Fruit fly (Drosophila melanogaster) whole organism, prepupa: Measurements from ENCODE around the gene Octbeta1R.

Experiments
- CG10631 ChIP-seq: fragments of 200-800 bp; sonication (Bioruptor generic); optimal IDR thresholded peaks from 2 replicates; lab custom pipeline; 2016; ENCODE audit warnings: missing biosample characterization, missing genetic modification characterization
- CG10669 ChIP-seq: fragments of 200-800 bp; sonication (Bioruptor generic); optimal IDR thresholded peaks from 3 replicates; lab custom pipeline; 2018; ENCODE audit warnings: missing biosample characterization, mild to moderate bottlenecking, missing genetic modification characterization, moderate library complexity
- CG11294 ChIP-seq: fragments of 200-800 bp; sonication (Bioruptor generic); IDR thresholded peaks from 2 replicates; pipeline ENCODE4 v1.3.6; 2022; ENCODE audit warnings: missing biosample characterization, missing genetic modification characterization
- CG11902 ChIP-seq: fragments of 200-800 bp; sonication (Bioruptor generic); optimal IDR thresholded peaks from 3 replicates; lab custom pipeline; 2016; ENCODE audit warnings: missing biosample characterization, missing genetic modification characterization
- CG15336 ChIP-seq: fragments of 200-800 bp; sonication (Bioruptor generic); IDR thresholded peaks from 2 replicates; pipeline ENCODE4 v1.3.6; 2022; ENCODE audit warnings: missing biosample characterization, missing genetic modification characterization
- CG16779 ChIP-seq: fragments of 200-800 bp; sonication (Bioruptor generic); optimal IDR thresholded peaks from 3 replicates; lab custom pipeline; 2017; ENCODE audit warnings: missing biosample characterization, mild to moderate bottlenecking, missing genetic modification characterization
- CG3032 ChIP-seq: fragments of 200-800 bp; optimal IDR thresholded peaks from 2 replicates; lab custom pipeline; 2019; ENCODE audit warnings: missing biosample characterization, mild to moderate bottlenecking, missing genetic modification characterization, moderate library complexity
- CG31627 ChIP-seq: fragments of 200-800 bp; sonication (Bioruptor generic); optimal IDR thresholded peaks from 3 replicates; lab custom pipeline; 2016; ENCODE audit warnings: missing biosample characterization, missing genetic modification characterization
- CG32006 ChIP-seq: fragments of 200-800 bp; sonication (Bioruptor generic); optimal IDR thresholded peaks from 3 replicates; lab custom pipeline; 2017; ENCODE audit warnings: missing biosample characterization, mild to moderate bottlenecking, missing genetic modification characterization
- CG3919 ChIP-seq: fragments of 200-800 bp; sonication (Bioruptor generic); optimal IDR thresholded peaks from 3 replicates; lab custom pipeline; 2016; ENCODE audit warnings: missing biosample characterization, missing genetic modification characterization
- CG4318 ChIP-seq: fragments of 200-800 bp; sonication (Bioruptor generic); optimal IDR thresholded peaks from 3 replicates; lab custom pipeline; 2017; ENCODE audit warnings: missing biosample characterization, mild to moderate bottlenecking, missing genetic modification characterization
- CG6276 ChIP-seq: fragments of 200-800 bp; sonication (Bioruptor generic); optimal IDR thresholded peaks from 2 replicates; lab custom pipeline; 2017; ENCODE audit warnings: missing biosample characterization, mild to moderate bottlenecking, missing genetic modification characterization
- CG6792 ChIP-seq: fragments of 200-800 bp; sonication (Bioruptor generic); optimal IDR thresholded peaks from 3 replicates; lab custom pipeline; 2016; ENCODE audit warnings: missing biosample characterization, missing genetic modification characterization
- CG6808 ChIP-seq: fragments of 200-800 bp; sonication (Bioruptor generic); optimal IDR thresholded peaks from 3 replicates; lab custom pipeline; 2017; ENCODE audit warnings: missing biosample characterization, missing genetic modification characterization, mild to moderate bottlenecking, moderate library complexity, missing genetic modification reagents
- CG6854 ChIP-seq: fragments of 200-800 bp; sonication (Bioruptor generic); optimal IDR thresholded peaks from 2 replicates; lab custom pipeline; 2017; ENCODE audit warnings: missing biosample characterization, mild to moderate bottlenecking, missing genetic modification characterization
- CG7368 ChIP-seq: fragments of 200-800 bp; sonication (Bioruptor generic); optimal IDR thresholded peaks from 3 replicates; lab custom pipeline; 2016; ENCODE audit warnings: missing biosample characterization, missing genetic modification characterization
- CG8119 ChIP-seq: fragments of 200-800 bp; sonication (Bioruptor generic); IDR thresholded peaks from 3 replicates; pipeline ENCODE4 v1.3.6; 2022; ENCODE audit warnings: missing biosample characterization, missing genetic modification characterization
- CG8319 ChIP-seq: fragments of 200-800 bp; sonication (Bioruptor generic); optimal IDR thresholded peaks from 3 replicates; lab custom pipeline; 2016; ENCODE audit warnings: missing biosample characterization, missing genetic modification characterization
- CG8632 ChIP-seq: fragments of 200-800 bp; sonication (Bioruptor generic); optimal IDR thresholded peaks from 3 replicates; lab custom pipeline; 2016; ENCODE audit warnings: missing biosample characterization, missing genetic modification characterization
- CG9139 ChIP-seq: fragments of 200-800 bp; sonication (Bioruptor generic); optimal IDR thresholded peaks from 3 replicates; lab custom pipeline; 2017; ENCODE audit warnings: missing biosample characterization, mild to moderate bottlenecking, missing genetic modification characterization
- Eip75B ChIP-seq: fragments of 200-800 bp; sonication (Bioruptor generic); optimal IDR thresholded peaks from 3 replicates; lab custom pipeline; 2016; ENCODE audit warnings: missing biosample characterization, missing genetic modification characterization
- Eip78C ChIP-seq: fragments of 200-800 bp; sonication (Bioruptor generic); peaks from one replicate; lab custom pipeline; 2016; ENCODE audit warnings: missing biosample characterization, missing genetic modification characterization
- Eip93F ChIP-seq: fragments of 200-800 bp; sonication (Bioruptor generic); optimal IDR thresholded peaks from 2 replicates; lab custom pipeline; 2016; ENCODE audit warnings: missing biosample characterization, mild to moderate bottlenecking, missing genetic modification characterization
- Ets21C ChIP-seq: fragments of 200-800 bp; sonication (Bioruptor generic); optimal IDR thresholded peaks from 3 replicates; lab custom pipeline; 2016; ENCODE audit warnings: missing biosample characterization, missing genetic modification characterization
- Ets96B ChIP-seq: fragments of 200-800 bp; optimal IDR thresholded peaks from 2 replicates; lab custom pipeline; 2019; ENCODE audit warnings: missing biosample characterization, mild to moderate bottlenecking, missing genetic modification characterization, moderate library complexity
- Gug ChIP-seq: fragments of 200-800 bp; sonication (Bioruptor generic); IDR thresholded peaks from 2 replicates; pipeline ENCODE4 v1.3.6; 2022; ENCODE audit warnings: missing biosample characterization, missing genetic modification characterization
- Hr38 ChIP-seq: sonication (Bioruptor generic); optimal IDR thresholded peaks from 2 replicates; lab custom pipeline; 2016; ENCODE audit warnings: missing biosample characterization, missing genetic modification characterization
- Hr39 ChIP-seq: fragments of 200-800 bp; sonication (Bioruptor generic); optimal IDR thresholded peaks from 2 replicates; lab custom pipeline; 2016; ENCODE audit warnings: missing biosample characterization, missing genetic modification characterization
- Hr4 ChIP-seq: fragments of 200-800 bp; sonication (Bioruptor generic); optimal IDR thresholded peaks from 3 replicates; lab custom pipeline; 2016; ENCODE audit warnings: missing biosample characterization, missing genetic modification characterization
- Lpt ChIP-seq: fragments of 200-800 bp; sonication (Bioruptor generic); optimal IDR thresholded peaks from 3 replicates; lab custom pipeline; 2016; ENCODE audit warnings: missing biosample characterization, missing genetic modification characterization
- Met ChIP-seq: fragments of 200-800 bp; sonication (Bioruptor generic); optimal IDR thresholded peaks from 3 replicates; lab custom pipeline; 2016; ENCODE audit warnings: missing biosample characterization, missing genetic modification characterization
- Smox ChIP-seq: fragments of 200-800 bp; sonication (Bioruptor generic); optimal IDR thresholded peaks from 3 replicates; lab custom pipeline; 2016; ENCODE audit warnings: missing biosample characterization, missing genetic modification characterization
- Sox102F ChIP-seq: fragments of 200-800 bp; sonication (Bioruptor generic); optimal IDR thresholded peaks from 2 replicates; lab custom pipeline; 2016; ENCODE audit warnings: missing biosample characterization, mild to moderate bottlenecking, missing genetic modification characterization
- Sox14 ChIP-seq: fragments of 200-800 bp; sonication (Bioruptor generic); optimal IDR thresholded peaks from 3 replicates; lab custom pipeline; 2016; ENCODE audit warnings: missing biosample characterization, missing genetic modification characterization
- Sox15 ChIP-seq: fragments of 200-800 bp; sonication (Bioruptor generic); optimal IDR thresholded peaks from 3 replicates; lab custom pipeline; 2016; ENCODE audit warnings: missing biosample characterization, missing genetic modification characterization
- achi ChIP-seq: fragments of 200-800 bp; sonication (Bioruptor generic); optimal IDR thresholded peaks from 3 replicates; lab custom pipeline; 2016; ENCODE audit warnings: missing biosample characterization, missing genetic modification characterization
- acj6 ChIP-seq: fragments of 200-800 bp; sonication (Bioruptor generic); optimal IDR thresholded peaks from 3 replicates; lab custom pipeline; 2016; ENCODE audit warnings: missing biosample characterization, missing genetic modification characterization
- cyc ChIP-seq: fragments of 200-800 bp; sonication (Bioruptor generic); optimal IDR thresholded peaks from 3 replicates; lab custom pipeline; 2016; ENCODE audit warnings: missing biosample characterization, missing genetic modification characterization
- dac ChIP-seq: fragments of 200-800 bp; sonication (Bioruptor generic); optimal IDR thresholded peaks from 2 replicates; lab custom pipeline; 2017; ENCODE audit warnings: missing biosample characterization, mild to moderate bottlenecking, missing genetic modification characterization
- dsx ChIP-seq: fragments of 200-800 bp; optimal IDR thresholded peaks from 3 replicates; lab custom pipeline; 2019; ENCODE audit warnings: missing biosample characterization, mild to moderate bottlenecking, missing genetic modification characterization, moderate library complexity; ENCODE audit not compliant: poor library complexity, severe bottlenecking
- fd59A ChIP-seq: fragments of 200-800 bp; sonication (Bioruptor generic); optimal IDR thresholded peaks from 2 replicates; lab custom pipeline; 2017; ENCODE audit warnings: missing biosample characterization, mild to moderate bottlenecking, missing genetic modification characterization, missing genetic modification reagents
- fd85E ChIP-seq: fragments of 200-800 bp; sonication (Bioruptor generic); optimal IDR thresholded peaks from 3 replicates; lab custom pipeline; 2016; ENCODE audit warnings: missing biosample characterization, missing genetic modification characterization
- fkh ChIP-seq: fragments of 200-800 bp; sonication (Bioruptor generic); optimal IDR thresholded peaks from 3 replicates; lab custom pipeline; 2017; ENCODE audit warnings: missing biosample characterization, mild to moderate bottlenecking, missing genetic modification characterization, moderate library complexity
- lz ChIP-seq: fragments of 200-800 bp; sonication (Bioruptor generic); optimal IDR thresholded peaks from 3 replicates; lab custom pipeline; 2016; ENCODE audit warnings: missing biosample characterization, missing genetic modification characterization
- net ChIP-seq: fragments of 200-800 bp; sonication (Bioruptor generic); optimal IDR thresholded peaks from 3 replicates; lab custom pipeline; 2016; ENCODE audit warnings: missing biosample characterization, missing genetic modification characterization
- pdm3 ChIP-seq: fragments of 200-800 bp; sonication (Bioruptor generic); optimal IDR thresholded peaks from 3 replicates; lab custom pipeline; 2016; ENCODE audit warnings: missing biosample characterization, missing genetic modification characterization
- salr ChIP-seq, 2 experiments: fragments of 200-800 bp; sonication (Bioruptor generic); optimal IDR thresholded peaks; 3 replicates each; lab custom pipeline; 2016 to 2018; ENCODE audit warnings: missing biosample characterization in 2 of 2, missing genetic modification characterization in 2 of 2, mild to moderate bottlenecking in 1 of 2
- spab ChIP-seq: fragments of 200-800 bp; sonication (Bioruptor generic); optimal IDR thresholded peaks from 2 replicates; lab custom pipeline; 2017; ENCODE audit warnings: missing biosample characterization, mild to moderate bottlenecking, missing genetic modification characterization, missing genetic modification reagents
- ss ChIP-seq, 2 experiments: fragments of 200-800 bp; sonication (Bioruptor generic); optimal IDR thresholded peaks; 2 replicates in 1 of 2; 3 replicates in 1 of 2; lab custom pipeline; 2017 to 2018; ENCODE audit warnings: mild to moderate bottlenecking in 2 of 2, missing biosample characterization in 2 of 2, missing genetic modification characterization in 2 of 2, moderate library complexity in 1 of 2
- svp ChIP-seq: fragments of 200-800 bp; sonication (Bioruptor generic); peaks from one replicate; lab custom pipeline; 2016; ENCODE audit warnings: missing biosample characterization, missing genetic modification characterization
- topi ChIP-seq: fragments of 200-800 bp; sonication (Bioruptor generic); optimal IDR thresholded peaks from 3 replicates; lab custom pipeline; 2016; ENCODE audit warnings: missing biosample characterization, missing genetic modification characterization
- vri ChIP-seq: fragments of 200-800 bp; sonication (Bioruptor generic); optimal IDR thresholded peaks from 3 replicates; lab custom pipeline; 2016; ENCODE audit warnings: missing biosample characterization, mild to moderate bottlenecking, missing genetic modification characterization

Octbeta1R gene

DNA sequence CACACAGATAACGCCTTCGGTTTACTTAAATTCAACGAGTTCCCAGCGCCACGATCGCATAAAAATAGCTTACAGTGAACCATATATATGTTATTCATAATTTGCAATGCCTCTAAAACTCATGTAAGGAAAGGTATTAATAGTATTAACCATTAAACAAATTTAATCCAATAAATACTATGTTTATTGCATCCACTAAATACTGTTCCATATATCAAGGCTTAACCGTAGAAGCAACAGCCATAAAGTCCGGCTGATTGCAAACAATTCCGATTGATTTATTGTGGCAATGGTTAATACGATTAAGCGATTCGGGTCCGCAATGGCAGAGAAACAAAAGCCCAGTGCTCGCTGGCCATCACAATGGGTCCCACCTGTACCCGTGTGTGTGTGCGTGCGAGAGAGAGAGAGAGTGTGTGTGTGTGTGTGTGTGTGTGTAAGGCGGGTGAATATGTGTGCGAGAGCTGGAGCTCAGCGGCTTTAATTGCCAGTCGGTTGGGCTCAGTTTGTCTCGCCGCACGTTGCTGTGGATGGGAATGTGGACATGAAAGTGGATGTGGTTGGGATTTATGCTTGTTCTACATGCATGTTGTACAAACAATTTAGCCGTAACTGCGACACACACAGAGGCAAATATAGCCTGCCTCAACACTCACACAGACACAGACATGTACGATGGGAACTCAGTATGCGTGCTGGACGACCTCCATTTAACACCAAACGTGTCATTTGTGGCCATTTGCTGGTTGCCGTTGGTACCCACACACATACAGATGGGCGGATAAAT lies 2.3 kb upstream of the Octbeta1R start:
- TF ChIP-seq dac = no peak
- TF ChIP-seq CG9139 = no peak
- TF ChIP-seq dsx (GFP tag; lab: Kevin White, UChicago) = no peak
- no peak for TF ChIP-seq pdm3
- TF ChIP-seq cyc (GFP tag; lab: Kevin White, UChicago) = peak; percentile 39
- no peak for TF ChIP-seq fd59A (GFP tag; lab: Kevin White, UChicago)
- TF ChIP-seq CG6276 (GFP tag; lab: Kevin White, UChicago) = peak; percentile 74
- TF ChIP-seq CG4318 (GFP tag; lab: Kevin White, UChicago) = no peak
- no peak for TF ChIP-seq Smox (GFP tag; lab: Kevin White, UChicago)
- TF ChIP-seq fkh = no peak
- no peak for TF ChIP-seq CG6854
- peak; percentile 17 for TF ChIP-seq Ets96B (tag; lab: Kevin White, UChicago)
- TF ChIP-seq CG10669 (GFP tag; lab: Kevin White, UChicago) = no peak
- TF ChIP-seq salr (GFP tag; optimal IDR thresholded peaks at IDR 0.05; lab: Kevin White, UChicago) = no peak
- TF ChIP-seq topi (GFP tag; lab: Kevin White, UChicago) = peak; percentile 20
- no peak for TF ChIP-seq CG3919
- no peak for TF ChIP-seq CG11902 (GFP tag; lab: Kevin White, UChicago)
- TF ChIP-seq lz (GFP tag; lab: Kevin White, UChicago) = no peak
- TF ChIP-seq CG6792 = peak; percentile 21
- peak; percentile 18 for TF ChIP-seq Hr4 (GFP tag; lab: Kevin White, UChicago)
- no peak for TF ChIP-seq acj6 (GFP tag; lab: Kevin White, UChicago)
- TF ChIP-seq fd85E = no peak
- no peak for TF ChIP-seq CG31627 (GFP tag; lab: Kevin White, UChicago)
- TF ChIP-seq Eip75B (GFP tag; lab: Kevin White, UChicago) = peak; percentile 12
- no peak for TF ChIP-seq CG11294
- no peak for TF ChIP-seq Sox15 (GFP tag; lab: Kevin White, UChicago)
- no peak for TF ChIP-seq achi (GFP tag; lab: Kevin White, UChicago)
- no peak for TF ChIP-seq CG8119 (GFP tag; lab: Robert Waterston, UW)
- TF ChIP-seq CG8319 = peak; percentile 55
- peak; percentile 24 for TF ChIP-seq CG16779 (tag; lab: Kevin White, UChicago)
- peak; percentile 1 for TF ChIP-seq CG7368
- no peak for TF ChIP-seq Ets21C (GFP tag; lab: Kevin White, UChicago)
- no peak for TF ChIP-seq Eip93F (GFP tag; lab: Kevin White, UChicago)
- peak; percentile 2 for TF ChIP-seq CG10631
- no peak for TF ChIP-seq CG3032 (tag; lab: Kevin White, UChicago)
- no peak for TF ChIP-seq spab (GFP tag; lab: Kevin White, UChicago)
- TF ChIP-seq net = no peak
- TF ChIP-seq CG6808 = no peak
- TF ChIP-seq vri = no peak
- no peak for TF ChIP-seq CG32006 (GFP tag; lab: Kevin White, UChicago)
- no peak for TF ChIP-seq Sox102F (GFP tag; lab: Kevin White, UChicago)
- no peak for TF ChIP-seq Lpt (GFP tag; lab: Kevin White, UChicago)
- TF ChIP-seq ss (GFP tag; optimal IDR thresholded peaks at IDR 0.05; lab: Kevin White, UChicago) = no peak
- TF ChIP-seq Met = no peak
- TF ChIP-seq CG8632 (GFP tag; lab: Kevin White, UChicago) = no peak
- TF ChIP-seq svp (GFP tag; lab: Kevin White, UChicago) = no peak
- no peak for TF ChIP-seq Hr39 (GFP tag; lab: Kevin White, UChicago)
- TF ChIP-seq Hr38 = no peak
- TF ChIP-seq Eip78C (GFP tag; lab: Kevin White, UChicago) = peak; percentile 68
- no peak for TF ChIP-seq CG15336
- TF ChIP-seq Sox14 (GFP tag; lab: Kevin White, UChicago) = no peak
- no peak for TF ChIP-seq Gug (GFP tag; lab: Robert Waterston, UW)
